Fruit fly (Drosophila melanogaster): ENCODE measurements around the gene pira.

pira gene

dm6 chrX:12756374-12756721 lies 7.1 kb downstream of the pira start (continued):
- TF ChIP-seq CG16815 (GFP tag; optimal IDR thresholded peaks at IDR 0.05) (no peak), GATAe (GFP tag; conservative IDR thresholded peaks at IDR 0.05) (no peak), rib (GFP tag; IDR thresholded peaks at IDR 0.05) (peak; percentile 93), CG2120 (GFP tag; optimal IDR thresholded peaks at IDR 0.05) (no peak), CG6654 (GFP tag; optimal IDR thresholded peaks at IDR 0.05) (no peak), Chrac-16 (GFP tag; optimal IDR thresholded peaks at IDR 0.05) (no peak), otp (GFP tag; IDR thresholded peaks at IDR 0.05) (no peak), CG12236 (GFP tag; optimal IDR thresholded peaks at IDR 0.05) (no peak), CG17912 (GFP tag; optimal IDR thresholded peaks at IDR 0.05) (no peak), CG8290 (GFP tag; optimal IDR thresholded peaks at IDR 0.05) (no peak), CG8290 (tag; optimal IDR thresholded peaks at IDR 0.05) (peak in 1 of 2 experiments; percentile 69), wor (GFP tag; IDR thresholded peaks at IDR 0.05) (no peak), CG9876 (GFP tag; optimal IDR thresholded peaks at IDR 0.05) (no peak), Nf-YA (GFP tag; IDR thresholded peaks at IDR 0.05) (no peak), CG13775 (GFP tag; optimal IDR thresholded peaks at IDR 0.05) (no peak), ara (GFP tag; IDR thresholded peaks at IDR 0.05) (no peak), CG12659 (GFP tag; optimal IDR thresholded peaks at IDR 0.05) (no peak), CG10366 (GFP tag; IDR thresholded peaks at IDR 0.05) (no peak), NFAT (GFP tag; IDR thresholded peaks at IDR 0.05) (no peak), Myb (GFP tag; optimal IDR thresholded peaks at IDR 0.05) (no peak), CG9609 (GFP tag; optimal IDR thresholded peaks at IDR 0.05) (no peak), sr (GFP tag; IDR thresholded peaks at IDR 0.05) (no peak), kni (GFP tag; optimal IDR thresholded peaks at IDR 0.05) (peak; percentile 65), CG6689 (GFP tag; IDR thresholded peaks at IDR 0.05) (no peak), h (optimal IDR thresholded peaks at IDR 0.05) (no peak), CG13624 (GFP tag; optimal IDR thresholded peaks at IDR 0.05) (no peak), CG43689 (GFP tag; IDR thresholded peaks at IDR 0.05) (no peak), stwl (tag; optimal IDR thresholded peaks at IDR 0.05) (no peak), CG2889 (GFP tag; IDR thresholded peaks at IDR 0.05) (no peak), CG3847 (GFP tag; IDR thresholded peaks at IDR 0.05) (no peak), CG7839 (tag; optimal IDR thresholded peaks at IDR 0.05) (no peak), sob (GFP tag; IDR thresholded peaks at IDR 0.05) (no peak), ranshi (GFP tag; IDR thresholded peaks at IDR 0.05) (no peak), pan (optimal IDR thresholded peaks at IDR 0.05) (no peak), pan (GFP tag; optimal IDR thresholded peaks at IDR 0.05 in 1 of 2, IDR thresholded peaks at IDR 0.05 in 1 of 2) (no peak), TFAM (GFP tag; optimal IDR thresholded peaks at IDR 0.05) (no peak), aop (GFP tag; IDR thresholded peaks at IDR 0.05) (no peak), Neu2 (GFP tag; optimal IDR thresholded peaks at IDR 0.05; ENCODE audit: borderline replicate concordance) (no peak), chif (GFP tag; optimal IDR thresholded peaks at IDR 0.05) (no peak), CG12769 (tag; optimal IDR thresholded peaks at IDR 0.05) (peak; percentile 91), CG2712 (tag; optimal IDR thresholded peaks at IDR 0.05) (no peak), CG11398 (GFP tag; optimal IDR thresholded peaks at IDR 0.05) (no peak), dati (GFP tag; IDR thresholded peaks at IDR 0.05) (peak; percentile 5; the same call in 1 of the 2 replicates), onecut (GFP tag; IDR thresholded peaks at IDR 0.05) (no peak), vfl (GFP tag; optimal IDR thresholded peaks at IDR 0.05) (no peak), Spps (tag; optimal IDR thresholded peaks at IDR 0.05) (no peak), CG7556 (GFP tag; optimal IDR thresholded peaks at IDR 0.05) (no peak), CG12155 (GFP tag; optimal IDR thresholded peaks at IDR 0.05) (no peak), Pdp1 (GFP tag; optimal IDR thresholded peaks at IDR 0.05) (peak in 1 of 2 experiments; percentile 5), CG10209 (GFP tag; optimal IDR thresholded peaks at IDR 0.05) (no peak), dmrt99B (tag; optimal IDR thresholded peaks at IDR 0.05) (no peak), CG18011 (GFP tag; optimal IDR thresholded peaks at IDR 0.05) (no peak), Side (GFP tag; optimal IDR thresholded peaks at IDR 0.05) (no peak), HmgZ (tag; optimal IDR thresholded peaks at IDR 0.05) (no peak)

Measured in whole organism, embryonic.